Fruit fly (Drosophila melanogaster) whole organism, embryonic: ENCODE data around the gene cnir.

Experiments used
- Adf1 ChIP-seq: fragments of 200-800 bp; sonication (Bioruptor generic); IDR thresholded peaks from 2 replicates; pipeline ENCODE4 v1.3.6; 2022; ENCODE audit warnings: missing biosample characterization, missing genetic modification characterization
- Bdp1 ChIP-seq: fragments of 200-800 bp; sonication (Bioruptor generic); optimal IDR thresholded peaks from 3 replicates; lab custom pipeline; 2016; ENCODE audit warnings: missing biosample characterization, missing genetic modification characterization
- CG10147 ChIP-seq: fragments of 200-800 bp; sonication (Bioruptor generic); optimal IDR thresholded peaks from 2 replicates; lab custom pipeline; 2019; ENCODE audit warnings: missing biosample characterization, mild to moderate bottlenecking, missing genetic modification characterization, moderate library complexity
- CG10431 ChIP-seq: fragments of 200-800 bp; sonication (Bioruptor generic); optimal IDR thresholded peaks from 3 replicates; lab custom pipeline; 2018; ENCODE audit warnings: missing biosample characterization, mild to moderate bottlenecking, missing genetic modification characterization
- CG12299 ChIP-seq: fragments of 200-800 bp; sonication (Bioruptor generic); optimal IDR thresholded peaks from 2 replicates; lab custom pipeline; 2018; ENCODE audit warnings: missing biosample characterization, mild to moderate bottlenecking, missing genetic modification characterization
- CG13894 ChIP-seq: fragments of 200-800 bp; sonication (Bioruptor generic); optimal IDR thresholded peaks from 3 replicates; lab custom pipeline; 2018; ENCODE audit warnings: missing biosample characterization, mild to moderate bottlenecking, missing genetic modification characterization, moderate library complexity
- CG15011 ChIP-seq: fragments of 200-800 bp; sonication (Bioruptor generic); optimal IDR thresholded peaks from 3 replicates; lab custom pipeline; 2018; ENCODE audit warnings: missing biosample characterization, mild to moderate bottlenecking, missing genetic modification characterization
- CG15073 ChIP-seq: fragments of 200-800 bp; sonication (Bioruptor generic); optimal IDR thresholded peaks from 2 replicates; lab custom pipeline; 2016; ENCODE audit warnings: missing biosample characterization, missing genetic modification characterization
- CG15269 ChIP-seq: fragments of 200-800 bp; sonication (Bioruptor generic); optimal IDR thresholded peaks from 2 replicates; lab custom pipeline; 2018; ENCODE audit warnings: missing biosample characterization, mild to moderate bottlenecking, missing genetic modification characterization, moderate library complexity
- CG16779 ChIP-seq: fragments of 200-800 bp; sonication (Bioruptor generic); IDR thresholded peaks from 2 replicates; pipeline ENCODE4 v1.3.6; 2022; ENCODE audit warnings: missing biosample characterization, missing genetic modification characterization
- CG2202 ChIP-seq: fragments of 200-800 bp; sonication (Bioruptor generic); optimal IDR thresholded peaks from 2 replicates; lab custom pipeline; 2018; ENCODE audit warnings: missing biosample characterization, mild to moderate bottlenecking, missing genetic modification characterization
- CG32532 ChIP-seq: fragments of 200-800 bp; sonication (Bioruptor generic); IDR thresholded peaks from 2 replicates; pipeline ENCODE4 v1.3.6; 2022; ENCODE audit warnings: missing biosample characterization, missing genetic modification characterization
- CG34422 ChIP-seq: fragments of 200-800 bp; sonication (Bioruptor generic); IDR thresholded peaks from 3 replicates; pipeline ENCODE4 v1.3.6; 2022; ENCODE audit warnings: missing biosample characterization, missing genetic modification characterization
- CG4282 ChIP-seq: fragments of 200-800 bp; sonication (Bioruptor generic); optimal IDR thresholded peaks from 2 replicates; lab custom pipeline; 2016; ENCODE audit warnings: missing biosample characterization, missing genetic modification characterization
- CG4854 ChIP-seq: fragments of 200-800 bp; sonication (Bioruptor generic); optimal IDR thresholded peaks from 2 replicates; lab custom pipeline; 2016; ENCODE audit warnings: missing biosample characterization, missing genetic modification characterization, inconsistent platforms
- CG5245 ChIP-seq: fragments of 200-800 bp; sonication (Bioruptor generic); optimal IDR thresholded peaks from 3 replicates; lab custom pipeline; 2016; ENCODE audit warnings: missing biosample characterization, missing genetic modification characterization
- CG6272 ChIP-seq: fragments of 200-800 bp; sonication (Bioruptor generic); IDR thresholded peaks from 2 replicates; pipeline ENCODE4 v1.3.6; 2022; ENCODE audit warnings: missing biosample characterization, missing genetic modification characterization
- CG6683 ChIP-seq: fragments of 200-800 bp; sonication (Bioruptor generic); optimal IDR thresholded peaks from 2 replicates; lab custom pipeline; 2017; ENCODE audit warnings: missing biosample characterization, mild to moderate bottlenecking, missing genetic modification characterization, missing genetic modification reagents
- CG6791 ChIP-seq: fragments of 200-800 bp; sonication (Bioruptor generic); IDR thresholded peaks from 3 replicates; pipeline ENCODE4 v1.3.6; 2022; ENCODE audit warnings: missing biosample characterization, missing genetic modification characterization; ENCODE audit not compliant: partially characterized antibody
- CG6813 ChIP-seq: fragments of 200-800 bp; sonication (Bioruptor generic); optimal IDR thresholded peaks from 2 replicates; lab custom pipeline; 2017; ENCODE audit warnings: missing biosample characterization, missing genetic modification characterization, mild to moderate bottlenecking, moderate library complexity, missing genetic modification reagents
- CG8089 ChIP-seq: fragments of 200-800 bp; sonication (Bioruptor generic); optimal IDR thresholded peaks from 3 replicates; lab custom pipeline; 2016; ENCODE audit warnings: missing biosample characterization, missing genetic modification characterization
- CG9817 ChIP-seq: fragments of 200-800 bp; sonication (Bioruptor generic); optimal IDR thresholded peaks from 2 replicates; lab custom pipeline; 2018; ENCODE audit warnings: missing biosample characterization, mild to moderate bottlenecking, missing genetic modification characterization, moderate library complexity
- CG9876 ChIP-seq: fragments of 200-800 bp; sonication (Bioruptor generic); optimal IDR thresholded peaks from 2 replicates; lab custom pipeline; 2016; ENCODE audit warnings: missing biosample characterization, missing genetic modification characterization
- Camta ChIP-seq: fragments of 200-800 bp; sonication (Bioruptor generic); optimal IDR thresholded peaks from 2 replicates; lab custom pipeline; 2016; ENCODE audit warnings: missing biosample characterization, missing genetic modification characterization
- Dp ChIP-seq: fragments of 200-800 bp; sonication (Bioruptor generic); optimal IDR thresholded peaks from 2 replicates; lab custom pipeline; 2018; ENCODE audit warnings: missing biosample characterization, mild to moderate bottlenecking, missing genetic modification characterization, moderate library complexity
- E2f2 ChIP-seq: fragments of 200-800 bp; sonication (Bioruptor generic); IDR thresholded peaks from 2 replicates; pipeline ENCODE4 v1.3.6; 2022; ENCODE audit warnings: missing biosample characterization, missing genetic modification characterization
- Lhr ChIP-seq: fragments of 200-800 bp; sonication (Bioruptor generic); optimal IDR thresholded peaks from 3 replicates; lab custom pipeline; 2017; ENCODE audit warnings: mild to moderate bottlenecking, missing biosample characterization, missing genetic modification reagents, missing genetic modification characterization
- Med ChIP-seq: fragments of 200-800 bp; sonication (Bioruptor generic); peaks from one replicate; lab custom pipeline; 2016; ENCODE audit warnings: missing biosample characterization, missing genetic modification characterization, mild to moderate bottlenecking, inconsistent platforms, moderate library complexity
- Meics ChIP-seq: fragments of 200-800 bp; sonication (Bioruptor generic); optimal IDR thresholded peaks from 2 replicates; lab custom pipeline; 2017; ENCODE audit warnings: missing biosample characterization, mild to moderate bottlenecking, missing genetic modification characterization
- Opbp ChIP-seq: fragments of 200-800 bp; sonication (Bioruptor generic); IDR thresholded peaks from 3 replicates; pipeline ENCODE4 v1.3.6; 2022; ENCODE audit warnings: missing biosample characterization, missing genetic modification characterization; ENCODE audit not compliant: partially characterized antibody
- Rx ChIP-seq: fragments of 200-800 bp; sonication (Bioruptor generic); IDR thresholded peaks from 2 replicates; pipeline ENCODE4 v1.3.6; 2022; ENCODE audit warnings: missing biosample characterization, missing genetic modification characterization
- Side ChIP-seq: fragments of 200-800 bp; sonication (Bioruptor generic); optimal IDR thresholded peaks from 2 replicates; lab custom pipeline; 2016; ENCODE audit warnings: missing biosample characterization, missing genetic modification characterization
- Sry-δ ChIP-seq: fragments of 200-800 bp; sonication (Bioruptor generic); optimal IDR thresholded peaks from 2 replicates; lab custom pipeline; 2016; ENCODE audit warnings: missing biosample characterization, missing genetic modification characterization
- Trl ChIP-seq, 3 experiments: fragments of >200 bp in 2 of 3; fragments of 200-800 bp in 1 of 3; sonication (Bioruptor generic) in 1 of 3; optimal IDR thresholded peaks; 2 replicates in 1 of 3; 3 replicates in 2 of 3; lab custom pipeline; 2016 to 2017; ENCODE audit warnings: missing biosample characterization in 1 of 3, missing genetic modification characterization in 1 of 3
- aop ChIP-seq: fragments of 200-800 bp; sonication (Bioruptor generic); IDR thresholded peaks from 2 replicates; pipeline ENCODE4 v1.3.6; 2022; ENCODE audit warnings: missing biosample characterization, missing genetic modification characterization
- bbx ChIP-seq: fragments of 200-800 bp; sonication (Bioruptor generic); IDR thresholded peaks from 2 replicates; pipeline ENCODE4 v1.3.6; 2022; ENCODE audit warnings: missing biosample characterization, missing genetic modification characterization; ENCODE audit not compliant: partially characterized antibody
- btn ChIP-seq: fragments of 200-800 bp; sonication (Bioruptor generic); optimal IDR thresholded peaks from 2 replicates; lab custom pipeline; 2016; ENCODE audit warnings: missing biosample characterization, missing genetic modification characterization
- emc ChIP-seq: fragments of 200-800 bp; sonication (Bioruptor generic); optimal IDR thresholded peaks from 2 replicates; lab custom pipeline; 2016; ENCODE audit warnings: missing biosample characterization, missing genetic modification characterization
- fu2 ChIP-seq: fragments of 200-800 bp; sonication (Bioruptor generic); optimal IDR thresholded peaks from 2 replicates; lab custom pipeline; 2016; ENCODE audit warnings: missing biosample characterization, missing genetic modification characterization
- her ChIP-seq: fragments of 200-800 bp; sonication (Bioruptor generic); optimal IDR thresholded peaks from 2 replicates; lab custom pipeline; 2016; ENCODE audit warnings: missing biosample characterization, missing genetic modification characterization
- lilli ChIP-seq: fragments of 200-800 bp; sonication (Bioruptor generic); optimal IDR thresholded peaks from 3 replicates; lab custom pipeline; 2016; ENCODE audit warnings: missing biosample characterization, missing genetic modification characterization
- lov ChIP-seq, 2 experiments: fragments of 200-800 bp in 1 of 2; fragments of >200 bp in 1 of 2; sonication (Bioruptor generic) in 1 of 2; IDR thresholded peaks in 1 of 2; optimal IDR thresholded peaks in 1 of 2; 2 replicates in 1 of 2; 3 replicates in 1 of 2; pipeline versions ENCODE4 v1.3.6 to Lab custom; 2017 to 2022; ENCODE audit warnings: missing biosample characterization in 1 of 2, missing genetic modification characterization in 1 of 2
- luna ChIP-seq: fragments of 200-800 bp; sonication (Bioruptor generic); optimal IDR thresholded peaks from 2 replicates; lab custom pipeline; 2016; ENCODE audit warnings: missing biosample characterization, missing genetic modification characterization
- nau ChIP-seq: fragments of 200-800 bp; sonication (Bioruptor generic); optimal IDR thresholded peaks from 3 replicates; lab custom pipeline; 2017; ENCODE audit warnings: missing biosample characterization, mild to moderate bottlenecking, missing genetic modification characterization, missing genetic modification reagents
- oc ChIP-seq: fragments of 200-800 bp; sonication (Bioruptor generic); optimal IDR thresholded peaks from 2 replicates; lab custom pipeline; 2018; ENCODE audit warnings: missing biosample characterization, mild to moderate bottlenecking, missing genetic modification characterization, moderate library complexity
- shn ChIP-seq: fragments of 200-800 bp; sonication (Bioruptor generic); optimal IDR thresholded peaks from 3 replicates; lab custom pipeline; 2016; ENCODE audit warnings: missing biosample characterization, missing genetic modification characterization
- ssp ChIP-seq: fragments of 200-800 bp; sonication (Bioruptor generic); IDR thresholded peaks from 2 replicates; pipeline ENCODE4 v1.3.6; 2022; ENCODE audit warnings: missing biosample characterization, missing genetic modification characterization
- toy ChIP-seq: fragments of 200-800 bp; sonication (Bioruptor generic); IDR thresholded peaks from 2 replicates; pipeline ENCODE4 v1.3.6; 2022; ENCODE audit warnings: missing biosample characterization, missing genetic modification characterization
- trem ChIP-seq: fragments of 200-800 bp; optimal IDR thresholded peaks from 3 replicates; lab custom pipeline; 2019; ENCODE audit warnings: missing biosample characterization, mild to moderate bottlenecking, missing genetic modification characterization, moderate library complexity
- wor ChIP-seq: fragments of 200-800 bp; sonication (Bioruptor generic); IDR thresholded peaks from 2 replicates; pipeline ENCODE4 v1.3.6; 2022; ENCODE audit warnings: missing biosample characterization, missing genetic modification characterization

The cnir gene

dm6 chr2L:3039774-3040173 is at the start of gene cnir, which contains the start of gene CG17221 (continued):
- TF ChIP-seq CG8089 (GFP tag; lab: Kevin White, UChicago) (peak; percentile 41), CG5245 (GFP tag; lab: Kevin White, UChicago) (peak; percentile 43), Rx (GFP tag; lab: Robert Waterston, UW) (no peak), Adf1 (GFP tag; lab: Robert Waterston, UW) (no peak; the same call in 1 of the 2 replicates), Trl (optimal IDR thresholded peaks at IDR 0.05; lab: Kevin White, UChicago) (no peak), Trl (GFP tag; optimal IDR thresholded peaks at IDR 0.05; lab: Kevin White, UChicago) (peak; percentile 87), CG6272 (GFP tag; lab: Robert Waterston, UW) (peak; percentile 17; the same call in 1 of the 2 replicates), CG15073 (GFP tag; lab: Kevin White, UChicago) (no peak), CG34422 (GFP tag; lab: Robert Waterston, UW) (peak; percentile 56; the same call in 1 of the 3 replicates), bbx (GFP tag; lab: Robert Waterston, UW) (no peak), lilli (GFP tag; lab: Kevin White, UChicago) (peak; percentile 87), Meics (GFP tag; lab: Kevin White, UChicago) (peak; percentile 88), oc (no peak), CG16779 (GFP tag; lab: Robert Waterston, UW) (peak; percentile 50; the same call in 1 of the 2 replicates), CG4282 (GFP tag; lab: Kevin White, UChicago) (no peak), emc (GFP tag; lab: Kevin White, UChicago) (peak; percentile 8), Lhr (no peak), luna (GFP tag; lab: Kevin White, UChicago) (peak; percentile 51), CG10431 (GFP tag; lab: Kevin White, UChicago) (no peak), CG32532 (GFP tag; lab: Robert Waterston, UW) (peak; percentile 67), shn (peak; percentile 73), Med (GFP tag; lab: Kevin White, UChicago) (peak; percentile 97), CG9876 (GFP tag; lab: Kevin White, UChicago) (no peak), Camta (GFP tag; lab: Kevin White, UChicago) (peak; percentile 60), Bdp1 (no peak), Dp (GFP tag; lab: Kevin White, UChicago) (peak; percentile 59), E2f2 (GFP tag; lab: Robert Waterston, UW) (peak; percentile 47), Opbp (GFP tag; lab: Robert Waterston, UW) (no peak), her (peak; percentile 66), CG2202 (tag; lab: Kevin White, UChicago) (peak; percentile 23), CG13894 (peak; percentile 66), CG12299 (tag; lab: Kevin White, UChicago) (peak; percentile 61), trem (peak; percentile 86), toy (GFP tag; lab: Robert Waterston, UW) (no peak), Side (GFP tag; lab: Kevin White, UChicago) (peak; percentile 77), CG15011 (GFP tag; lab: Kevin White, UChicago) (peak; percentile 29), CG6791 (GFP tag; lab: Robert Waterston, UW) (no peak), CG10147 (peak; percentile 55), CG9817 (tag; lab: Kevin White, UChicago) (peak; percentile 72), aop (no peak), btn (GFP tag; lab: Kevin White, UChicago) (peak; percentile 38), wor (GFP tag; lab: Robert Waterston, UW) (no peak), lov (optimal IDR thresholded peaks at IDR 0.05; lab: Kevin White, UChicago) (no peak), lov (GFP tag; IDR thresholded peaks at IDR 0.05; lab: Robert Waterston, UW) (no peak), ssp (peak; percentile 35; the same call in 1 of the 2 replicates), fu2 (peak; percentile 71), nau (GFP tag; lab: Kevin White, UChicago) (no peak), CG4854 (GFP tag; lab: Kevin White, UChicago) (peak; percentile 68), CG15269 (tag; lab: Kevin White, UChicago) (peak; percentile 72), Sry-δ (GFP tag; lab: Kevin White, UChicago) (peak; percentile 72), CG6683 (no peak), CG6813 (GFP tag; lab: Kevin White, UChicago) (no peak)
